Worm (Caenorhabditis elegans): ENCODE measurements around the gene asg-2.
A peak's percentile ranks its signal among the peaks of the same experiment; 100 is the strongest.
"Not testable (repeated sequence)": the region's sequence is repeated elsewhere in the genome, so short reads cannot be mapped to it uniquely, and the experiment has no call there.

The asg-2 gene

ce11 chrX:6875273-6875672 lies 34.2 kb downstream of the asg-2 start:
- no peak for TF ChIP-seq dpl-1 (GFP tag; optimal IDR thresholded peaks at IDR 0.05)
- peak; percentile 80 for TF ChIP-seq set-16 (GFP tag; IDR thresholded peaks at IDR 0.05)
- no peak for TF ChIP-seq daf-12 (tag; optimal IDR thresholded peaks at IDR 0.05)
- TF ChIP-seq ceh-44 (GFP tag; IDR thresholded peaks at IDR 0.05) = no peak
- no peak for TF ChIP-seq dve-1 (tag; optimal IDR thresholded peaks at IDR 0.05; ENCODE audit: insufficient read depth)
- TF ChIP-seq madf-5 (GFP tag; IDR thresholded peaks at IDR 0.05) = no peak
- TF ChIP-seq mdl-1 (tag; optimal IDR thresholded peaks at IDR 0.05) = no peak
- TF ChIP-seq ctbp-1 (GFP tag; IDR thresholded peaks at IDR 0.05) = no peak
- peak in 1 of 2 experiments; percentile 0 for TF ChIP-seq unc-62 (GFP tag; optimal IDR thresholded peaks at IDR 0.05 in 1 of 2)
- TF ChIP-seq unc-62 (tag; optimal IDR thresholded peaks at IDR 0.05) = no peak

- TF ChIP-seq T20F7.1 (GFP tag; optimal IDR thresholded peaks at IDR 0.05) (no peak), unc-62 (GFP tag; optimal IDR thresholded peaks at IDR 0.05 in 1 of 2) (peak in 1 of 2 experiments; percentile 83), unc-62 (tag; optimal IDR thresholded peaks at IDR 0.05) (no peak)
Observed at ce11 chrX:6877436-6877835, 36.4 kb downstream of the asg-2 start, which contains the start of gene col-173. col-173 (minus strand) TSS chrX:6877536.

ce11 chrX:6881795-6882194 lies 40.7 kb downstream of the asg-2 start, which contains the start of gene F41C6.6:
F41C6.6 (minus strand) TSS chrX:6881895.
- TF ChIP-seq ztf-7 (tag; optimal IDR thresholded peaks at IDR 0.05); ces-1 (GFP tag; optimal IDR thresholded peaks at IDR 0.05); attf-4 (tag; optimal IDR thresholded peaks at IDR 0.05): not testable (repeated sequence)

DNA sequence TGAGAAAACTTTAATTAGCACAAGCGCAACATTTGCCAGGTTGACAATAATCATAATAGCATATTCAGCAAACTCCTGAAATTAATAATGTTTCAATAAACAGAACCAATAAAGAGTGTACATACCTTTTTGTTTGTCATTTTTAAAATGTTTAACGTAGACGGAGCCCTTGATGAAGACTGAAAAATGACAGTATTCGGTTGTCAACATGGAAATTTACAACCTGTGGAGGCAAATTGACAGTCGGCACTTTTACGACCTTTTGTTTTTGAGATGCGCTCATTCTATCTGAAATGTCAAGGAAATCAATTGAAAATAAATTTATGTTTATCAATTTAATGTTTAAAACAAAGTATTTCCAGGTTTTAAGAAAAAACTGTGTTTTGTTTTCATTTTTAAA lies 43.4 kb downstream of the asg-2 start:
- no peak for TF ChIP-seq ztf-11 (tag; optimal IDR thresholded peaks at IDR 0.05)
- peak; percentile 49; the same call in 1 of the 2 replicates for TF ChIP-seq php-3 (GFP tag; IDR thresholded peaks at IDR 0.05)
- TF ChIP-seq gei-8 (GFP tag; optimal IDR thresholded peaks at IDR 0.05) = no peak
- TF ChIP-seq mdt-29 (GFP tag; IDR thresholded peaks at IDR 0.05) = no peak
- TF ChIP-seq dve-1 (tag; optimal IDR thresholded peaks at IDR 0.05; ENCODE audit: insufficient read depth) = peak; percentile 41
- no peak for TF ChIP-seq aly-2 (tag; optimal IDR thresholded peaks at IDR 0.05)
- no peak for TF ChIP-seq F49E8.2 (tag; optimal IDR thresholded peaks at IDR 0.05; ENCODE audit: borderline replicate concordance)
- no peak for TF ChIP-seq nhr-42 (GFP tag; IDR thresholded peaks at IDR 0.05)
- TF ChIP-seq daf-16 (GFP tag; optimal IDR thresholded peaks at IDR 0.05) = no peak
- TF ChIP-seq daf-16 (tag; optimal IDR thresholded peaks at IDR 0.05) = peak; percentile 95
- TF ChIP-seq mxl-2 (GFP tag; conservative IDR thresholded peaks at IDR 0.05) = no peak
- no peak for TF ChIP-seq ZK337.2 (GFP tag; IDR thresholded peaks at IDR 0.05)
- TF ChIP-seq nhr-237 (tag; optimal IDR thresholded peaks at IDR 0.05) = no peak
- no peak for TF ChIP-seq dmd-9 (GFP tag; IDR thresholded peaks at IDR 0.05)
- TF ChIP-seq egl-43 (GFP tag; IDR thresholded peaks at IDR 0.05) = no peak
- TF ChIP-seq Y75B8A.6 (GFP tag; IDR thresholded peaks at IDR 0.05) = no peak
- TF ChIP-seq zfp-2 (tag; optimal IDR thresholded peaks at IDR 0.05) = no peak
- TF ChIP-seq nhr-28 (tag; optimal IDR thresholded peaks at IDR 0.05) = no peak
- no peak for TF ChIP-seq unc-39 (tag; optimal IDR thresholded peaks at IDR 0.05)
- TF ChIP-seq saeg-2 (GFP tag; IDR thresholded peaks at IDR 0.05) = no peak
- TF ChIP-seq hmg-1.1 (GFP tag; IDR thresholded peaks at IDR 0.05) = no peak

ce11 chrX:6885227-6885853 lies 44.3 kb downstream of the asg-2 start, which contains the start of gene F41C6.7:
F41C6.7 (minus strand) TSS chrX:6885277.
- TF ChIP-seq lin-29 (GFP tag; IDR thresholded peaks at IDR 0.05) (no peak), php-3 (GFP tag; IDR thresholded peaks at IDR 0.05) (peak; percentile 78), attf-4 (tag; optimal IDR thresholded peaks at IDR 0.05) (no peak), unc-62 (GFP tag; optimal IDR thresholded peaks at IDR 0.05 in 1 of 2) (no peak), unc-62 (tag; optimal IDR thresholded peaks at IDR 0.05) (no peak), hlh-11 (tag; optimal IDR thresholded peaks at IDR 0.05) (peak; percentile 38), Y5F2A.4 (GFP tag; optimal IDR thresholded peaks at IDR 0.05) (no peak), pqm-1 (tag; optimal IDR thresholded peaks at IDR 0.05) (peak; percentile 47), tra-1 (GFP tag; IDR thresholded peaks at IDR 0.05) (no peak), F44E2.7 (GFP tag; IDR thresholded peaks at IDR 0.05) (no peak), ceh-28 (tag; optimal IDR thresholded peaks at IDR 0.05) (no peak), daf-19 (GFP tag; conservative IDR thresholded peaks at IDR 0.05) (no peak), dpl-1 (GFP tag; optimal IDR thresholded peaks at IDR 0.05) (no peak), nhr-28 (tag; optimal IDR thresholded peaks at IDR 0.05) (peak; percentile 33), dve-1 (tag; optimal IDR thresholded peaks at IDR 0.05; ENCODE audit: insufficient read depth) (peak; percentile 61), nhr-10 (tag; optimal IDR thresholded peaks at IDR 0.05) (no peak), zag-1 (tag; optimal IDR thresholded peaks at IDR 0.05) (no peak), ceh-82 (tag; optimal IDR thresholded peaks at IDR 0.05) (no peak)
